Worm (Caenorhabditis elegans): ENCODE data around the gene F55A11.7.

F55A11.7 gene

ce11 chrV:11798320-11798719 lies 11.1 kb upstream of the F55A11.7 start:
- TF ChIP-seq nhr-129 (tag; optimal IDR thresholded peaks at IDR 0.05) (peak; percentile 49), skn-1 (tag; optimal IDR thresholded peaks at IDR 0.05) (no peak)

DNA sequence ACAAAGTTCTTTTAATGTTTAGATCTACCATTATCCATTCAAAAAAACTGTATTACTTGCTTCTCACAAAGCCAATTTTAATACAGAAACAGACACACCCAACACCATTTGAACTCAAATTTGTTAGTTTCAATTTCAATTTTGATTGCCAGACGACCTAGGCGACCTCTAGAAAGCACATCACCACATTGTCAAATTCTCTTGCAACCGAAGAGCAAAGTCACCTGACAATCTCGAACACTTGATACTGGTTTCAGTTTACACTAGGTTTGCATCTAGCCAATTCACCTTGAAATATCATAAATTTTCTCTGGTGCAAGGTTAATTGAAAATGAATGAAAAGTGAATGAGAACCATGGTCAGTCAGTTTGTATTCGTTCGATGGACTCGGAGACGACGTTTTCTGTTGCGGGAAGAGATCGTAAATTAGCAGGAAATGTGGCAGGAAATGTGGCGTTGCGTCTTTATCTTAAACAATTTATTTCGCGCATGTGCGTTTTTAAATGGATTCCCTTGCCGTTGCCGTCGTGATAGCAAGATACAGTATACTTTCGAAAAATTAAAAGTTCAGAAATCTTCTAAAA lies 10.1 kb upstream of the F55A11.7 start:
- TF ChIP-seq nhr-77 (tag; optimal IDR thresholded peaks at IDR 0.05) (no peak), nhr-129 (tag; optimal IDR thresholded peaks at IDR 0.05) (no peak), nhr-21 (tag; optimal IDR thresholded peaks at IDR 0.05) (peak; percentile 24), nhr-25 (tag; optimal IDR thresholded peaks at IDR 0.05) (peak; percentile 68), mab-5 (tag; optimal IDR thresholded peaks at IDR 0.05) (no peak), unc-62 (GFP tag; optimal IDR thresholded peaks at IDR 0.05) (no peak), zag-1 (tag; optimal IDR thresholded peaks at IDR 0.05) (no peak), R02D3.7 (tag; optimal IDR thresholded peaks at IDR 0.05) (no peak), Y55F3AM.14 (GFP tag; optimal IDR thresholded peaks at IDR 0.05) (no peak), gmeb-1 (tag; optimal IDR thresholded peaks at IDR 0.05) (no peak), aly-2 (tag; optimal IDR thresholded peaks at IDR 0.05) (no peak), C34F6.9 (tag; optimal IDR thresholded peaks at IDR 0.05) (no peak), alr-1 (tag; optimal IDR thresholded peaks at IDR 0.05) (no peak), crh-2 (tag; optimal IDR thresholded peaks at IDR 0.05) (peak; percentile 6), mbf-1 (tag; optimal IDR thresholded peaks at IDR 0.05) (no peak), unc-55 (GFP tag; optimal IDR thresholded peaks at IDR 0.05) (no peak), nhr-12 (tag; optimal IDR thresholded peaks at IDR 0.05) (no peak), blmp-1 (tag; optimal IDR thresholded peaks at IDR 0.05; ENCODE audit: insufficient read depth) (peak; percentile 50), sma-9 (GFP tag; optimal IDR thresholded peaks at IDR 0.05) (peak; percentile 70), sma-9 (tag; optimal IDR thresholded peaks at IDR 0.05) (no peak), sma-3 (GFP tag; optimal IDR thresholded peaks at IDR 0.05) (peak; percentile 13)

- TF ChIP-seq C34F6.9 (tag; optimal IDR thresholded peaks at IDR 0.05), result no peak
- TF ChIP-seq nhr-129 (tag; optimal IDR thresholded peaks at IDR 0.05), result no peak
- peak; percentile 17 for TF ChIP-seq sma-3 (GFP tag; optimal IDR thresholded peaks at IDR 0.05)
- no peak for TF ChIP-seq dmd-4 (tag; optimal IDR thresholded peaks at IDR 0.05)
- TF ChIP-seq lin-39 (tag; optimal IDR thresholded peaks at IDR 0.05), result no peak
- no peak for TF ChIP-seq sem-4 (tag; optimal IDR thresholded peaks at IDR 0.05)
- TF ChIP-seq blmp-1 (tag; optimal IDR thresholded peaks at IDR 0.05; ENCODE audit: insufficient read depth), result peak; percentile 2
- TF ChIP-seq elt-3 (tag; optimal IDR thresholded peaks at IDR 0.05), result no peak
- peak; percentile 8 for TF ChIP-seq crh-2 (tag; optimal IDR thresholded peaks at IDR 0.05)
- TF ChIP-seq nhr-12 (tag; optimal IDR thresholded peaks at IDR 0.05), result no peak
- TF ChIP-seq unc-62 (GFP tag; optimal IDR thresholded peaks at IDR 0.05), result no peak
- TF ChIP-seq alr-1 (tag; optimal IDR thresholded peaks at IDR 0.05), result no peak
- no peak for TF ChIP-seq unc-55 (GFP tag; optimal IDR thresholded peaks at IDR 0.05)
- TF ChIP-seq mdl-1 (tag; optimal IDR thresholded peaks at IDR 0.05), result no peak
- TF ChIP-seq nhr-10 (tag; optimal IDR thresholded peaks at IDR 0.05), result no peak
- TF ChIP-seq mab-5 (tag; optimal IDR thresholded peaks at IDR 0.05), result no peak
- TF ChIP-seq egl-27 (tag; optimal IDR thresholded peaks at IDR 0.05), result no peak
- TF ChIP-seq zag-1 (tag; optimal IDR thresholded peaks at IDR 0.05), result no peak
- TF ChIP-seq nhr-21 (tag; optimal IDR thresholded peaks at IDR 0.05), result peak; percentile 13
- peak; percentile 81 for TF ChIP-seq sma-9 (GFP tag; optimal IDR thresholded peaks at IDR 0.05)
- no peak for TF ChIP-seq sma-9 (tag; optimal IDR thresholded peaks at IDR 0.05)
- no peak for TF ChIP-seq ama-1 (optimal IDR thresholded peaks at IDR 0.05)
- TF ChIP-seq ceh-16 (tag; optimal IDR thresholded peaks at IDR 0.05), result no peak
- no peak for TF ChIP-seq peb-1 (tag; optimal IDR thresholded peaks at IDR 0.05)
- no peak for TF ChIP-seq ZK546.5 (tag; optimal IDR thresholded peaks at IDR 0.05)
- TF ChIP-seq gmeb-1 (tag; optimal IDR thresholded peaks at IDR 0.05), result no peak
- TF ChIP-seq nhr-237 (tag; optimal IDR thresholded peaks at IDR 0.05), result no peak
- TF ChIP-seq ztf-1 (GFP tag; conservative IDR thresholded peaks at IDR 0.05), result no peak
- TF ChIP-seq nhr-25 (tag; optimal IDR thresholded peaks at IDR 0.05), result peak; percentile 53
- no peak for TF ChIP-seq elt-1 (tag; optimal IDR thresholded peaks at IDR 0.05)
- no peak for TF ChIP-seq skn-1 (tag; optimal IDR thresholded peaks at IDR 0.05)
Observed at ce11 chrV:11796343-11796742, 9.1 kb upstream of the F55A11.7 start.

- TF ChIP-seq nhr-25 (tag; optimal IDR thresholded peaks at IDR 0.05), result peak; percentile 52
- peak in 1 of 2 experiments; percentile 2 for TF ChIP-seq mdl-1 (tag; optimal IDR thresholded peaks at IDR 0.05)
- no peak for TF ChIP-seq alr-1 (tag; optimal IDR thresholded peaks at IDR 0.05)
- TF ChIP-seq sma-9 (GFP tag; optimal IDR thresholded peaks at IDR 0.05), result peak; percentile 79
- no peak for TF ChIP-seq sma-9 (tag; optimal IDR thresholded peaks at IDR 0.05)
- peak; percentile 73 for TF ChIP-seq nhr-21 (tag; optimal IDR thresholded peaks at IDR 0.05)
- TF ChIP-seq egl-27 (tag; optimal IDR thresholded peaks at IDR 0.05), result peak; percentile 69
- no peak for TF ChIP-seq F13H6.1 (tag; optimal IDR thresholded peaks at IDR 0.05)
- peak; percentile 59 for TF ChIP-seq sma-3 (GFP tag; optimal IDR thresholded peaks at IDR 0.05)
Observed at ce11 chrV:11795352-11795751, 8.1 kb upstream of the F55A11.7 start.

All from whole organism, L2 larva.